Fruit fly (Drosophila melanogaster): Measurements from ENCODE around the gene Rhau.
A peak's percentile ranks its signal among the peaks of the same experiment; 100 is the strongest.

Rhau gene

dm6 chr2L:20758188-20758846 is 532 bp upstream of the Rhau start (continued):
- TF ChIP-seq slbo (GFP tag; IDR thresholded peaks at IDR 0.05) (peak; percentile 25; the same call in 1 of the 2 replicates), kah (GFP tag; optimal IDR thresholded peaks at IDR 0.05) (peak; percentile 99), BEAF-32 (GFP tag; optimal IDR thresholded peaks at IDR 0.05) (no peak), CG13296 (GFP tag; optimal IDR thresholded peaks at IDR 0.05) (peak; percentile 16), Poxn (GFP tag; IDR thresholded peaks at IDR 0.05) (no peak), CG11504 (tag; optimal IDR thresholded peaks at IDR 0.05) (no peak), CG12236 (GFP tag; optimal IDR thresholded peaks at IDR 0.05) (no peak), Ptx1 (GFP tag; IDR thresholded peaks at IDR 0.05) (0 out of 2 replicates have a peak, but pooled peaks have one; percentile 11), CG15601 (tag; optimal IDR thresholded peaks at IDR 0.05) (peak; percentile 0), CG31365 (tag; optimal IDR thresholded peaks at IDR 0.05) (no peak), amos (GFP tag; IDR thresholded peaks at IDR 0.05; ENCODE audit: partially characterized antibody) (no peak), Bgb (GFP tag; IDR thresholded peaks at IDR 0.05; ENCODE audit: partially characterized antibody) (peak; percentile 44), CG7556 (GFP tag; optimal IDR thresholded peaks at IDR 0.05) (no peak), CG2678 (tag; optimal IDR thresholded peaks at IDR 0.05) (no peak), eve (GFP tag; optimal IDR thresholded peaks at IDR 0.05) (no peak), CG1603 (tag; optimal IDR thresholded peaks at IDR 0.05) (no peak), CG7372 (GFP tag; IDR thresholded peaks at IDR 0.05) (no peak), MESR4 (GFP tag; optimal IDR thresholded peaks at IDR 0.05) (peak; percentile 35), Myb (GFP tag; optimal IDR thresholded peaks at IDR 0.05) (peak; percentile 49), ranshi (GFP tag; IDR thresholded peaks at IDR 0.05) (no peak), so (GFP tag; IDR thresholded peaks at IDR 0.05) (peak; percentile 55; the same call in 1 of the 3 replicates), Neu2 (GFP tag; optimal IDR thresholded peaks at IDR 0.05; ENCODE audit: borderline replicate concordance) (no peak), slou (GFP tag; optimal IDR thresholded peaks at IDR 0.05) (no peak), CG9876 (GFP tag; optimal IDR thresholded peaks at IDR 0.05) (no peak), Usf (GFP tag; optimal IDR thresholded peaks at IDR 0.05) (no peak), ro (GFP tag; IDR thresholded peaks at IDR 0.05) (no peak), Tbp (GFP tag; optimal IDR thresholded peaks at IDR 0.05) (no peak), jumu (GFP tag; optimal IDR thresholded peaks at IDR 0.05) (no peak), kay (GFP tag; optimal IDR thresholded peaks at IDR 0.05) (no peak), crol (GFP tag; IDR thresholded peaks at IDR 0.05) (no peak), TFAM (GFP tag; optimal IDR thresholded peaks at IDR 0.05) (no peak), zf30C (GFP tag; optimal IDR thresholded peaks at IDR 0.05) (peak; percentile 90), grau (tag; optimal IDR thresholded peaks at IDR 0.05) (no peak), CG10979 (tag; optimal IDR thresholded peaks at IDR 0.05) (no peak), fd102C (GFP tag; optimal IDR thresholded peaks at IDR 0.05) (no peak), Mad (GFP tag; optimal IDR thresholded peaks at IDR 0.05) (no peak), CG13775 (GFP tag; optimal IDR thresholded peaks at IDR 0.05) (no peak), CTCF (GFP tag; optimal IDR thresholded peaks at IDR 0.05) (no peak), sisA (GFP tag; IDR thresholded peaks at IDR 0.05) (no peak), CG18476 (GFP tag; optimal IDR thresholded peaks at IDR 0.05) (no peak), CG7987 (GFP tag; optimal IDR thresholded peaks at IDR 0.05) (no peak), fd96Cb (tag; optimal IDR thresholded peaks at IDR 0.05) (no peak), CG8765 (GFP tag; IDR thresholded peaks at IDR 0.05) (no peak), Ada2b (GFP tag; IDR thresholded peaks at IDR 0.05) (no peak), Bteb2 (GFP tag; optimal IDR thresholded peaks at IDR 0.05) (no peak), en (GFP tag; optimal IDR thresholded peaks at IDR 0.05) (no peak), CG8388 (GFP tag; optimal IDR thresholded peaks at IDR 0.05) (no peak), CG3838 (GFP tag; optimal IDR thresholded peaks at IDR 0.05) (no peak), CG18764 (GFP tag; optimal IDR thresholded peaks at IDR 0.05) (no peak), maf-S (GFP tag; optimal IDR thresholded peaks at IDR 0.05) (no peak), yki (optimal IDR thresholded peaks at IDR 0.05) (no peak), dysf (GFP tag; IDR thresholded peaks at IDR 0.05) (peak; percentile 34; the same call in 1 of the 3 replicates)

Data from whole organism, embryonic.